Fruit fly (Drosophila melanogaster): ENCODE data around the gene slp2.

slp2 gene

DNA sequence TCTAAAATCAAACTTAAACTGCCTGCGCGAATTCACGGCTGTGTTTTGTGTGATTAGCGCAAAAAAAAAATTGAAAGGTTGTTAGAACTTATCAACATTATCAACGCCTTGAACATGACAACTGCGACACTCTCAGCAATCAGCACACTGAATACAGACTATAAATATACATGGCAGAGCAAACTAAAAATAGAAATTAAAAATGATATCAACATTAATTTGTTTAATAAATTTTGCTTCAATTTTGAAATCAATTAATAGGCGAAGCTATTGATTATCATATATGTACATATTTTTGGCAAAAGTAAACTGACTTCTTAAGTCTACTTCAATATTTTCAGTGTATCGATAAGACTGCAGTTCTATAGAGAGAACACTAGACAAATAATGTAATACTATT is 43.4 kb downstream of the slp2 start (continued):
- no peak for TF ChIP-seq hkb (optimal IDR thresholded peaks at IDR 0.05)
- no peak for TF ChIP-seq hkb (GFP tag; IDR thresholded peaks at IDR 0.05)
- TF ChIP-seq Gug (GFP tag; IDR thresholded peaks at IDR 0.05): no peak
- no peak for TF ChIP-seq CG16779 (GFP tag; IDR thresholded peaks at IDR 0.05)
- TF ChIP-seq pum (GFP tag; optimal IDR thresholded peaks at IDR 0.05): no peak
- TF ChIP-seq Lim3 (GFP tag; IDR thresholded peaks at IDR 0.05): no peak
- TF ChIP-seq cas (GFP tag; IDR thresholded peaks at IDR 0.05): 0 out of 2 replicates have a peak, but pooled peaks have one; percentile 17
- TF ChIP-seq Dbx (GFP tag; IDR thresholded peaks at IDR 0.05): peak; percentile 75; the same call in 2 of the 3 replicates
- TF ChIP-seq CG8089 (GFP tag; optimal IDR thresholded peaks at IDR 0.05): no peak
- no peak for TF ChIP-seq CG31441 (GFP tag; IDR thresholded peaks at IDR 0.05)
- TF ChIP-seq CG12155 (GFP tag; optimal IDR thresholded peaks at IDR 0.05): peak; percentile 52
- TF ChIP-seq Blimp-1 (GFP tag; optimal IDR thresholded peaks at IDR 0.05): peak; percentile 27
- no peak for TF ChIP-seq zfh1 (GFP tag; IDR thresholded peaks at IDR 0.05)
- no peak for TF ChIP-seq ash1 (GFP tag; optimal IDR thresholded peaks at IDR 0.05)
- TF ChIP-seq Sin3A (optimal IDR thresholded peaks at IDR 0.05): no peak
- TF ChIP-seq hth (optimal IDR thresholded peaks at IDR 0.05): no peak
- TF ChIP-seq CG4730 (GFP tag; IDR thresholded peaks at IDR 0.05): no peak
- TF ChIP-seq CG10979 (tag; optimal IDR thresholded peaks at IDR 0.05): peak; percentile 1
- TF ChIP-seq Stat92E (GFP tag; optimal IDR thresholded peaks at IDR 0.05): no peak
- TF ChIP-seq unpg (GFP tag; optimal IDR thresholded peaks at IDR 0.05): peak; percentile 16
- TF ChIP-seq CG4424 (GFP tag; optimal IDR thresholded peaks at IDR 0.05): peak; percentile 8
- no peak for TF ChIP-seq CG4617 (GFP tag; optimal IDR thresholded peaks at IDR 0.05; ENCODE audit: borderline replicate concordance)
- no peak for TF ChIP-seq ATbp (GFP tag; optimal IDR thresholded peaks at IDR 0.05)
- TF ChIP-seq CG10267 (tag; optimal IDR thresholded peaks at IDR 0.05): peak; percentile 23
- no peak for TF ChIP-seq Hr3 (GFP tag; optimal IDR thresholded peaks at IDR 0.05)
- no peak for TF ChIP-seq CG11560 (tag; IDR thresholded peaks at IDR 0.05)
- no peak for TF ChIP-seq CG8478 (optimal IDR thresholded peaks at IDR 0.05)
- no peak for TF ChIP-seq emc (GFP tag; optimal IDR thresholded peaks at IDR 0.05)
- no peak for TF ChIP-seq ci (GFP tag; IDR thresholded peaks at IDR 0.05)
- no peak for TF ChIP-seq oc (tag; optimal IDR thresholded peaks at IDR 0.05)
- no peak for TF ChIP-seq hbn (GFP tag; IDR thresholded peaks at IDR 0.05; ENCODE audit: partially characterized antibody)
- TF ChIP-seq CG13123 (GFP tag; optimal IDR thresholded peaks at IDR 0.05): no peak
- no peak for TF ChIP-seq HLH3B (GFP tag; IDR thresholded peaks at IDR 0.05)
- no peak for TF ChIP-seq CG2889 (GFP tag; IDR thresholded peaks at IDR 0.05)
- no peak for TF ChIP-seq bab2 (GFP tag; optimal IDR thresholded peaks at IDR 0.05)
- no peak for TF ChIP-seq Neu2 (GFP tag; optimal IDR thresholded peaks at IDR 0.05; ENCODE audit: borderline replicate concordance)
- no peak for TF ChIP-seq jigr1 (GFP tag; IDR thresholded peaks at IDR 0.05)
- TF ChIP-seq slou (GFP tag; optimal IDR thresholded peaks at IDR 0.05): no peak
- no peak for TF ChIP-seq zen2 (GFP tag; IDR thresholded peaks at IDR 0.05; ENCODE audit: partially characterized antibody)
- no peak for TF ChIP-seq crol (GFP tag; IDR thresholded peaks at IDR 0.05)
- TF ChIP-seq sd (tag; optimal IDR thresholded peaks at IDR 0.05): no peak
- TF ChIP-seq Doc2 (GFP tag; IDR thresholded peaks at IDR 0.05): no peak
- no peak for TF ChIP-seq disco-r (GFP tag; optimal IDR thresholded peaks at IDR 0.05)
- TF ChIP-seq lilli (GFP tag; optimal IDR thresholded peaks at IDR 0.05): peak; percentile 35
- TF ChIP-seq Mrtf (GFP tag; IDR thresholded peaks at IDR 0.05): no peak
- TF ChIP-seq CG15514 (GFP tag; optimal IDR thresholded peaks at IDR 0.05): peak; percentile 28
- TF ChIP-seq CG18599 (GFP tag; optimal IDR thresholded peaks at IDR 0.05): peak; percentile 77
- no peak for TF ChIP-seq ken (GFP tag; IDR thresholded peaks at IDR 0.05)
- peak; percentile 26 for TF ChIP-seq Hsf (GFP tag; optimal IDR thresholded peaks at IDR 0.05)
- peak; percentile 23 for TF ChIP-seq bcd (GFP tag; optimal IDR thresholded peaks at IDR 0.05)
- no peak for TF ChIP-seq Hmx (GFP tag; optimal IDR thresholded peaks at IDR 0.05)
- 0 out of 2 replicates have a peak, but pooled peaks have one; percentile 18 for TF ChIP-seq CG17612 (GFP tag; IDR thresholded peaks at IDR 0.05)
- no peak for TF ChIP-seq Lhr (GFP tag; optimal IDR thresholded peaks at IDR 0.05)
